Worm (Caenorhabditis elegans): ENCODE measurements around the gene K02D10.4.

DNA sequence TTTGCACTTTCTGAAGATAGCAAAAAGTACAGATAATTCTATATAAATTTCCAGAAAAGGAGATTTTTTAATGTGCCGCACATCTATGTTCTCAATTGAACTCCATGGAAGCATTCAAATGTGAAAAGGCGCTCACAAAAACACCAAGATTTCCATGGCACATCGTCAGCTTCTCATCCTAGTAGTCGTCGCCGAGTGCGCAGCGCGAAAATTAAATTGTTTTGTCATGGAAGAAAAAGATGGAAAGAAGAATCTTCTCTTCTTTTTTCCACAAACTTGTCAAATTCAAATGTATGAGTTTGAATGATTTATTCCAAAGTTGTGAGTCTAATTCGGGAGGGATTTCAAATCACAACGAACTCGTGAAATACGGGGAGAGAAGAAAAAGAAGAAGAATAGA is 42.4 kb downstream of the K02D10.4 start:
- no peak for TF ChIP-seq nhr-47 (tag; optimal IDR thresholded peaks at IDR 0.05)
- TF ChIP-seq ces-1 (GFP tag; optimal IDR thresholded peaks at IDR 0.05): no peak
- TF ChIP-seq lsy-2 (tag; optimal IDR thresholded peaks at IDR 0.05): no peak
- TF ChIP-seq ztf-4 (tag; optimal IDR thresholded peaks at IDR 0.05): no peak
- no peak for TF ChIP-seq aly-2 (tag; optimal IDR thresholded peaks at IDR 0.05)
- TF ChIP-seq nhr-90 (tag; optimal IDR thresholded peaks at IDR 0.05; ENCODE audit: poor library complexity): no peak
- no peak for TF ChIP-seq elt-3 (tag; optimal IDR thresholded peaks at IDR 0.05)
